Worm (Caenorhabditis elegans) whole organism, young adult: Measurements from ENCODE around the gene ins-16.
A peak's percentile ranks its signal among the peaks of the same experiment; 100 is the strongest.

Experiments used
- B0336.3 ChIP-seq: fragments of 200-800 bp; sonication (Bioruptor generic); IDR thresholded peaks from 2 replicates; pipeline ENCODE4 v1.3.6; 2022; ENCODE audit warnings: missing genetic modification characterization, missing compliant biosample characterization
- C06A6.2 ChIP-seq: fragments of 200-800 bp; sonication (Bioruptor generic); conservative IDR thresholded peaks from 2 replicates; pipeline ENCODE4 v1.3.6; 2022; ENCODE audit warnings: missing genetic modification characterization, missing compliant biosample characterization
- F22D6.2 ChIP-seq: sonication (generic microtip); optimal IDR thresholded peaks from 2 replicates; lab custom pipeline; 2016; ENCODE audit warnings: mild to moderate bottlenecking, missing genetic modification characterization, missing compliant biosample characterization
- F23B12.7 ChIP-seq: sonication (generic microtip); optimal IDR thresholded peaks from 2 replicates; lab custom pipeline; 2017; ENCODE audit warnings: missing genetic modification characterization, mild to moderate bottlenecking, missing compliant biosample characterization, antibody characterized with exemption, moderate library complexity; ENCODE audit not compliant: insufficient read depth
- F33H1.4 ChIP-seq: fragments of 200-800 bp; sonication (Bioruptor generic); IDR thresholded peaks from 2 replicates; pipeline ENCODE4 v1.3.6; 2022; ENCODE audit warnings: missing genetic modification reagents, missing genetic modification characterization, missing compliant biosample characterization
- F49E8.2 ChIP-seq: sonication (generic microtip); optimal IDR thresholded peaks from 3 replicates; lab custom pipeline; 2017; ENCODE audit warnings: missing genetic modification characterization, mild to moderate bottlenecking, missing compliant biosample characterization, antibody characterized with exemption, moderate library complexity; ENCODE audit not compliant: insufficient read depth
- K11D2.4 ChIP-seq: fragments of 200-800 bp; sonication (Bioruptor generic); IDR thresholded peaks from 2 replicates; pipeline ENCODE4 v1.3.6; 2022; ENCODE audit warnings: missing genetic modification reagents, missing genetic modification characterization, missing compliant biosample characterization
- T26A5.8 ChIP-seq: sonication (generic microtip); optimal IDR thresholded peaks from 2 replicates; lab custom pipeline; 2016; ENCODE audit warnings: missing genetic modification characterization, missing compliant biosample characterization
- Y95B8A.8 ChIP-seq: fragments of 200-800 bp; sonication (Bioruptor generic); IDR thresholded peaks from 2 replicates; pipeline ENCODE4 v1.3.6; 2022; ENCODE audit warnings: missing genetic modification reagents, missing genetic modification characterization, missing compliant biosample characterization
- ZK185.1 ChIP-seq: sonication (generic microtip); optimal IDR thresholded peaks from 2 replicates; lab custom pipeline; 2016; ENCODE audit warnings: mild to moderate bottlenecking, missing genetic modification characterization, missing compliant biosample characterization; ENCODE audit not compliant: poor library complexity, severe bottlenecking
- attf-5 ChIP-seq: fragments of 200-800 bp; sonication (Bioruptor generic); optimal IDR thresholded peaks from 2 replicates; lab custom pipeline; 2018; ENCODE audit warnings: mild to moderate bottlenecking, missing genetic modification characterization, missing compliant biosample characterization
- attf-6 ChIP-seq: fragments of 200-800 bp; sonication (Bioruptor generic); IDR thresholded peaks from 2 replicates; pipeline ENCODE4 v1.3.6; 2022; ENCODE audit warnings: missing genetic modification reagents, missing genetic modification characterization, missing compliant biosample characterization
- bed-2 ChIP-seq: fragments of 200-800 bp; sonication (Bioruptor generic); IDR thresholded peaks from 2 replicates; pipeline ENCODE4 v1.3.6; 2022; ENCODE audit warnings: missing genetic modification reagents, missing genetic modification characterization, missing compliant biosample characterization
- cebp-1 ChIP-seq, 2 experiments: fragments of 200-800 bp in 1 of 2; sonication (Bioruptor generic) in 1 of 2; sonication (generic microtip) in 1 of 2; IDR thresholded peaks in 1 of 2; optimal IDR thresholded peaks in 1 of 2; 2 replicates each; pipeline versions ENCODE4 v1.3.6 to Lab custom; 2017 to 2022; ENCODE audit warnings: missing compliant biosample characterization in 2 of 2, missing genetic modification characterization in 2 of 2, mild to moderate bottlenecking in 1 of 2, missing genetic modification reagents in 1 of 2, moderate library complexity in 1 of 2
- chd-7 ChIP-seq: sonication (generic microtip); optimal IDR thresholded peaks from 2 replicates; lab custom pipeline; 2016; ENCODE audit warnings: mild to moderate bottlenecking, missing genetic modification characterization, moderate library complexity, missing compliant biosample characterization
- egrh-3 ChIP-seq: fragments of 200-800 bp; sonication (Bioruptor generic); IDR thresholded peaks from 2 replicates; pipeline ENCODE4 v1.3.6; 2022; ENCODE audit warnings: missing genetic modification reagents, missing genetic modification characterization, missing compliant biosample characterization
- gei-17 ChIP-seq: fragments of 200-800 bp; sonication (Bioruptor generic); optimal IDR thresholded peaks from 2 replicates; lab custom pipeline; 2018; ENCODE audit warnings: mild to moderate bottlenecking, missing genetic modification characterization, missing compliant biosample characterization
- him-1 ChIP-seq: sonication (generic microtip); optimal IDR thresholded peaks from 2 replicates; lab custom pipeline; 2016; ENCODE audit warnings: missing genotype, missing genetic modification reagents, missing genetic modification characterization, missing compliant biosample characterization
- hlh-12 ChIP-seq: sonication (generic microtip); optimal IDR thresholded peaks from 2 replicates; lab custom pipeline; 2016; ENCODE audit warnings: missing genetic modification characterization, missing compliant biosample characterization
- hmg-1.2 ChIP-seq: fragments of 200-800 bp; sonication (Bioruptor generic); IDR thresholded peaks from 2 replicates; pipeline ENCODE4 v1.3.6; 2022; ENCODE audit warnings: missing genetic modification reagents, missing genetic modification characterization, missing compliant biosample characterization
- lag-1 ChIP-seq: fragments of 200-800 bp; sonication (Bioruptor generic); IDR thresholded peaks from 2 replicates; pipeline ENCODE4 v1.3.6; 2022; ENCODE audit warnings: missing genetic modification reagents, missing genetic modification characterization, missing compliant biosample characterization
- lin-40 ChIP-seq: sonication (generic microtip); optimal IDR thresholded peaks from 2 replicates; lab custom pipeline; 2016; ENCODE audit warnings: missing genetic modification characterization, mild to moderate bottlenecking, missing compliant biosample characterization, missing genotype, missing genetic modification reagents
- lin-54 ChIP-seq: fragments of 200-800 bp; sonication (Bioruptor generic); optimal IDR thresholded peaks from 2 replicates; lab custom pipeline; 2018; ENCODE audit warnings: mild to moderate bottlenecking, missing genetic modification characterization, missing compliant biosample characterization
- lsl-1 ChIP-seq: fragments of 200-800 bp; sonication (Bioruptor generic); optimal IDR thresholded peaks from 2 replicates; lab custom pipeline; 2018; ENCODE audit warnings: mild to moderate bottlenecking, missing genetic modification characterization, moderate library complexity, missing compliant biosample characterization
- madf-10 ChIP-seq: sonication (generic microtip); optimal IDR thresholded peaks from 2 replicates; lab custom pipeline; 2016; ENCODE audit warnings: mild to moderate bottlenecking, missing genetic modification characterization, missing compliant biosample characterization
- madf-6 ChIP-seq: fragments of 200-800 bp; sonication (Bioruptor generic); IDR thresholded peaks from 2 replicates; pipeline ENCODE4 v1.3.6; 2022; ENCODE audit warnings: missing genetic modification reagents, missing genetic modification characterization, missing compliant biosample characterization
- mcd-1 ChIP-seq: fragments of 200-800 bp; sonication (Bioruptor generic); IDR thresholded peaks from 2 replicates; pipeline ENCODE4 v1.3.6; 2022; ENCODE audit warnings: missing genetic modification reagents, missing genetic modification characterization, missing compliant biosample characterization
- nfyb-1 ChIP-seq: fragments of 200-800 bp; sonication (Bioruptor generic); IDR thresholded peaks from 2 replicates; pipeline ENCODE4 v1.3.6; 2022; ENCODE audit warnings: missing genetic modification reagents, missing genetic modification characterization, missing compliant biosample characterization
- nhr-80 ChIP-seq: sonication (generic microtip); optimal IDR thresholded peaks from 2 replicates; lab custom pipeline; 2016; ENCODE audit warnings: missing genetic modification characterization, missing compliant biosample characterization
- pbrm-1 ChIP-seq: fragments of 200-800 bp; sonication (Bioruptor generic); IDR thresholded peaks from 2 replicates; pipeline ENCODE4 v1.3.6; 2022; ENCODE audit warnings: missing genetic modification reagents, missing genetic modification characterization, missing compliant biosample characterization
- pha-4 ChIP-seq: fragments of 150-350 bp; sonication (generic microtip); optimal IDR thresholded peaks from 2 replicates; lab custom pipeline; 2014; ENCODE audit warnings: missing biosample characterization, missing genetic modification reagents, missing genetic modification characterization
- rpc-1 ChIP-seq, 2 experiments: fragments of 150-350 bp in 1 of 2; sonication (generic microtip) in 1 of 2; optimal IDR thresholded peaks; 2 replicates each; lab custom pipeline; 2014 to 2018; ENCODE audit warnings: missing biosample characterization in 1 of 2, missing genetic modification characterization in 1 of 2, missing genetic modification reagents in 1 of 2, missing genotype in 1 of 2
- sea-2 ChIP-seq: fragments of 200-800 bp; sonication (Bioruptor generic); IDR thresholded peaks from 2 replicates; pipeline ENCODE4 v1.3.6; 2022; ENCODE audit warnings: missing genetic modification characterization, missing compliant biosample characterization
- somi-1 ChIP-seq: fragments of 200-800 bp; sonication (Bioruptor generic); optimal IDR thresholded peaks from 2 replicates; lab custom pipeline; 2018; ENCODE audit warnings: mild to moderate bottlenecking, missing genetic modification characterization, missing compliant biosample characterization
- tbp1 ChIP-seq: fragments of 200-800 bp; sonication (Bioruptor generic); optimal IDR thresholded peaks from 2 replicates; lab custom pipeline; 2018; ENCODE audit warnings: mild to moderate bottlenecking, missing genetic modification characterization, missing compliant biosample characterization
- tlf-1 ChIP-seq: fragments of 200-800 bp; sonication (Bioruptor generic); optimal IDR thresholded peaks from 2 replicates; lab custom pipeline; 2018; ENCODE audit warnings: mild to moderate bottlenecking, missing genetic modification characterization, missing compliant biosample characterization
- zfh-2 ChIP-seq: fragments of 200-800 bp; sonication (Bioruptor generic); conservative IDR thresholded peaks from 2 replicates; pipeline ENCODE4 v1.3.6; 2022; ENCODE audit warnings: missing genetic modification reagents, missing genetic modification characterization, missing compliant biosample characterization
- zim-3 ChIP-seq: sonication (generic microtip); optimal IDR thresholded peaks from 2 replicates; lab custom pipeline; 2017; ENCODE audit warnings: mild to moderate bottlenecking, missing genetic modification characterization, moderate library complexity, missing compliant biosample characterization
- ztf-22 ChIP-seq: fragments of 200-800 bp; sonication (Bioruptor generic); optimal IDR thresholded peaks from 2 replicates; lab custom pipeline; 2018; ENCODE audit warnings: mild to moderate bottlenecking, missing genetic modification characterization, moderate library complexity, missing compliant biosample characterization
- ztf-25 ChIP-seq: fragments of 200-800 bp; sonication (Bioruptor generic); IDR thresholded peaks from 2 replicates; pipeline ENCODE4 v1.3.6; 2022; ENCODE audit warnings: missing genetic modification reagents, missing genetic modification characterization, missing compliant biosample characterization
- ztf-26 ChIP-seq: sonication (generic microtip); optimal IDR thresholded peaks from 2 replicates; lab custom pipeline; 2017; ENCODE audit warnings: missing genetic modification characterization, missing compliant biosample characterization
- ztf-28 ChIP-seq: fragments of 200-800 bp; sonication (Bioruptor generic); IDR thresholded peaks from 2 replicates; pipeline ENCODE4 v1.3.6; 2022; ENCODE audit warnings: missing genetic modification reagents, missing genetic modification characterization, missing compliant biosample characterization

ins-16 gene

ce11 chrIII:2092409-2092808, 31.7 kb upstream of the ins-16 start, which contains the start of gene Y48G9A.9:
Gene Y48G9A.9 (plus strand): TSS chrIII:2092709.
- TF ChIP-seq mcd-1 (GFP tag; lab: Robert Waterston, UW) = no peak
- TF ChIP-seq ztf-25 (GFP tag; lab: Robert Waterston, UW) = no peak
- TF ChIP-seq ztf-22 = no peak
- no peak for TF ChIP-seq ZK185.1
- TF ChIP-seq him-1 (tag; lab: Kevin White, UChicago) = no peak
- no peak for TF ChIP-seq ztf-26 (tag; lab: Kevin White, UChicago)
- no peak for TF ChIP-seq madf-6
- TF ChIP-seq zfh-2 = no peak
- TF ChIP-seq C06A6.2 (GFP tag; lab: Robert Waterston, UW) = no peak

ce11 chrIII:2091367-2091766, 30.6 kb upstream of the ins-16 start:
- TF ChIP-seq nhr-80 (tag; lab: Kevin White, UChicago) (peak; percentile 30), B0336.3 (GFP tag; lab: Robert Waterston, UW) (no peak)

ce11 chrIII:2090695-2091094, 29.9 kb upstream of the ins-16 start:
- no peak for TF ChIP-seq madf-10 (tag; lab: Kevin White, UChicago)
- peak; percentile 0 for TF ChIP-seq somi-1 (GFP tag; lab: Kevin White, UChicago)
- no peak for TF ChIP-seq Y95B8A.8 (GFP tag; lab: Robert Waterston, UW)
- 0 out of 2 replicates have a peak, but pooled peaks have one; percentile 17 for TF ChIP-seq nfyb-1 (GFP tag; lab: Robert Waterston, UW)
- no peak for TF ChIP-seq egrh-3 (GFP tag; lab: Robert Waterston, UW)
- no peak for TF ChIP-seq sea-2 (GFP tag; lab: Robert Waterston, UW)
- TF ChIP-seq lin-40 (tag; lab: Kevin White, UChicago) = peak; percentile 82
- TF ChIP-seq pha-4 (tag; lab: Kevin White, UChicago) = peak; percentile 36
- 0 out of 2 replicates have a peak, but pooled peaks have one; percentile 10 for TF ChIP-seq pbrm-1 (GFP tag; lab: Robert Waterston, UW)
- peak; percentile 78 for TF ChIP-seq hmg-1.2 (GFP tag; lab: Robert Waterston, UW)
- TF ChIP-seq F23B12.7 = no peak
- TF ChIP-seq lin-54 (GFP tag; lab: Kevin White, UChicago) = peak; percentile 7
- TF ChIP-seq nhr-80 (tag; lab: Kevin White, UChicago) = peak; percentile 12
- TF ChIP-seq tlf-1 = peak; percentile 18
- TF ChIP-seq K11D2.4 (GFP tag; lab: Robert Waterston, UW) = peak; percentile 59; the same call in 1 of the 2 replicates
- no peak for TF ChIP-seq F49E8.2 (tag; lab: Kevin White, UChicago)
- peak; percentile 68 for TF ChIP-seq attf-5 (GFP tag; lab: Kevin White, UChicago)
- TF ChIP-seq cebp-1 (GFP tag; IDR thresholded peaks at IDR 0.05; lab: Robert Waterston, UW) = no peak
- TF ChIP-seq cebp-1 (tag; optimal IDR thresholded peaks at IDR 0.05; lab: Kevin White, UChicago) = peak; percentile 60
- TF ChIP-seq mcd-1 (GFP tag; lab: Robert Waterston, UW) = peak; percentile 26; the same call in 1 of the 2 replicates
- peak; percentile 12 for TF ChIP-seq F22D6.2 (tag; lab: Kevin White, UChicago)
- peak; percentile 46 for TF ChIP-seq ztf-26 (tag; lab: Kevin White, UChicago)
- TF ChIP-seq tbp1 (GFP tag; lab: Kevin White, UChicago) = peak; percentile 9
- no peak for TF ChIP-seq lsl-1 (GFP tag; lab: Kevin White, UChicago)

ce11 chrIII:2089453-2089852, 28.7 kb upstream of the ins-16 start:
- TF ChIP-seq lag-1 (GFP tag; lab: Robert Waterston, UW) (no peak), attf-6 (GFP tag; lab: Robert Waterston, UW) (no peak), sea-2 (GFP tag; lab: Robert Waterston, UW) (no peak), chd-7 (no peak), ztf-25 (GFP tag; lab: Robert Waterston, UW) (no peak), ZK185.1 (no peak), zfh-2 (peak; percentile 52), bed-2 (no peak), pbrm-1 (GFP tag; lab: Robert Waterston, UW) (no peak), T26A5.8 (tag; lab: Kevin White, UChicago) (no peak), cebp-1 (GFP tag; IDR thresholded peaks at IDR 0.05; lab: Robert Waterston, UW) (no peak), cebp-1 (tag; optimal IDR thresholded peaks at IDR 0.05; lab: Kevin White, UChicago) (peak; percentile 24), F33H1.4 (GFP tag; lab: Robert Waterston, UW) (no peak), rpc-1 (optimal IDR thresholded peaks at IDR 0.05; lab: Kevin White, UChicago) (no peak), rpc-1 (tag; optimal IDR thresholded peaks at IDR 0.05; lab: Kevin White, UChicago) (no peak), hlh-12 (no peak), zim-3 (tag; lab: Kevin White, UChicago) (no peak), ztf-28 (GFP tag; lab: Robert Waterston, UW) (no peak), mcd-1 (GFP tag; lab: Robert Waterston, UW) (0 out of 2 replicates have a peak, but pooled peaks have one; percentile 12), gei-17 (no peak)
